Worm (Caenorhabditis elegans): ENCODE measurements around the gene rmd-6.
"Not testable (repeated sequence)": the region's sequence is repeated elsewhere in the genome, so short reads cannot be mapped to it uniquely, and the experiment has no call there.

rmd-6 gene

ce11 chrIV:5068541-5068940 is at the start of gene rmd-6, which contains the start of gene R13H9.6:
Gene rmd-6 (plus strand): TSS chrIV:5068845.
Gene R13H9.6 (minus strand): TSS chrIV:5068641.
- TF ChIP-seq nhr-237, elt-3, mdl-1 (tag; optimal IDR thresholded peaks at IDR 0.05): not testable (repeated sequence)

ce11 chrIV:5020533-5020932 is 48.1 kb upstream of the rmd-6 start, which contains the start of gene T28H11.8:
Gene T28H11.8 (minus strand): TSS chrIV:5020633.
- TF ChIP-seq elt-3 (tag; optimal IDR thresholded peaks at IDR 0.05) (no peak), nhr-129 (tag; optimal IDR thresholded peaks at IDR 0.05) (no peak), mab-5 (tag; optimal IDR thresholded peaks at IDR 0.05) (no peak), unc-39 (tag; optimal IDR thresholded peaks at IDR 0.05) (no peak)

ce11 chrIV:5025646-5026045 is 43.0 kb upstream of the rmd-6 start, which contains the start of gene C09B9.85:
Gene C09B9.85 (minus strand): TSS chrIV:5025746.
- TF ChIP-seq C34F6.9 (tag; optimal IDR thresholded peaks at IDR 0.05) (no peak), ztf-11 (tag; optimal IDR thresholded peaks at IDR 0.05) (no peak)

- TF ChIP-seq lsy-2 (tag; optimal IDR thresholded peaks at IDR 0.05) (no peak), ceh-82 (tag; optimal IDR thresholded peaks at IDR 0.05) (no peak), zag-1 (tag; optimal IDR thresholded peaks at IDR 0.05) (no peak), mbf-1 (tag; optimal IDR thresholded peaks at IDR 0.05) (no peak), peb-1 (tag; optimal IDR thresholded peaks at IDR 0.05) (no peak), alr-1 (tag; optimal IDR thresholded peaks at IDR 0.05) (no peak), nhr-237 (tag; optimal IDR thresholded peaks at IDR 0.05) (no peak), lin-11 (tag; optimal IDR thresholded peaks at IDR 0.05) (no peak), ama-1 (optimal IDR thresholded peaks at IDR 0.05) (no peak), nhr-77 (tag; optimal IDR thresholded peaks at IDR 0.05) (no peak), nhr-6 (tag; optimal IDR thresholded peaks at IDR 0.05) (no peak), skn-1 (tag; optimal IDR thresholded peaks at IDR 0.05) (no peak), ceh-16 (tag; optimal IDR thresholded peaks at IDR 0.05) (no peak), unc-55 (GFP tag; optimal IDR thresholded peaks at IDR 0.05) (no peak), F13H6.1 (tag; optimal IDR thresholded peaks at IDR 0.05) (no peak), elt-3 (tag; optimal IDR thresholded peaks at IDR 0.05) (no peak), ztf-11 (tag; optimal IDR thresholded peaks at IDR 0.05) (no peak), egl-27 (tag; optimal IDR thresholded peaks at IDR 0.05) (no peak), nhr-23 (tag; optimal IDR thresholded peaks at IDR 0.05) (no peak)
Measured at ce11 chrIV:5028978-5029377, 39.7 kb upstream of the rmd-6 start, which contains the start of the genes best-6 and C09B9.2. Gene best-6 (minus strand): TSS chrIV:5029078. Gene C09B9.2 (plus strand): TSS chrIV:5029291.

ce11 chrIV:5031346-5031745 is 37.3 kb upstream of the rmd-6 start:
- TF ChIP-seq elt-1 (tag; optimal IDR thresholded peaks at IDR 0.05) (no peak), nhr-77 (tag; optimal IDR thresholded peaks at IDR 0.05) (no peak), ztf-4 (tag; optimal IDR thresholded peaks at IDR 0.05) (no peak), gmeb-1 (tag; optimal IDR thresholded peaks at IDR 0.05) (no peak), unc-55 (GFP tag; optimal IDR thresholded peaks at IDR 0.05) (no peak), lin-13 (GFP tag; optimal IDR thresholded peaks at IDR 0.05) (no peak), crh-2 (tag; optimal IDR thresholded peaks at IDR 0.05) (no peak), nhr-237 (tag; optimal IDR thresholded peaks at IDR 0.05) (no peak), sma-3 (GFP tag; optimal IDR thresholded peaks at IDR 0.05) (no peak), ceh-16 (tag; optimal IDR thresholded peaks at IDR 0.05) (no peak), sem-4 (tag; optimal IDR thresholded peaks at IDR 0.05) (no peak), nhr-23 (tag; optimal IDR thresholded peaks at IDR 0.05) (no peak), snpc-4 (tag; optimal IDR thresholded peaks at IDR 0.05) (no peak), aly-2 (tag; optimal IDR thresholded peaks at IDR 0.05) (no peak), ztf-11 (tag; optimal IDR thresholded peaks at IDR 0.05) (no peak), nhr-11 (tag; optimal IDR thresholded peaks at IDR 0.05) (no peak), ama-1 (optimal IDR thresholded peaks at IDR 0.05) (no peak), mbf-1 (tag; optimal IDR thresholded peaks at IDR 0.05) (no peak)

ce11 chrIV:5033276-5033675 is 35.4 kb upstream of the rmd-6 start, which contains the start of gene C09B9.4:
Gene C09B9.4 (minus strand): TSS chrIV:5033376.
- TF ChIP-seq lin-39 (tag; optimal IDR thresholded peaks at IDR 0.05) (no peak), ztf-1 (GFP tag; conservative IDR thresholded peaks at IDR 0.05) (no peak), unc-55 (GFP tag; optimal IDR thresholded peaks at IDR 0.05) (no peak), ZK546.5 (tag; optimal IDR thresholded peaks at IDR 0.05) (no peak), mdl-1 (tag; optimal IDR thresholded peaks at IDR 0.05) (no peak), lin-11 (tag; optimal IDR thresholded peaks at IDR 0.05) (no peak), sem-4 (tag; optimal IDR thresholded peaks at IDR 0.05) (no peak), dmd-4 (tag; optimal IDR thresholded peaks at IDR 0.05) (no peak), ceh-16 (tag; optimal IDR thresholded peaks at IDR 0.05) (no peak), F13H6.1 (tag; optimal IDR thresholded peaks at IDR 0.05) (no peak), C34F6.9 (tag; optimal IDR thresholded peaks at IDR 0.05) (no peak)
